Fruit fly (Drosophila melanogaster) whole organism, embryonic: ENCODE results near the gene cic.

ENCODE experiments used
- Ada2b ChIP-seq: fragments of 200-800 bp; sonication (Bioruptor generic); IDR thresholded peaks from 2 replicates; pipeline ENCODE4 v1.3.6; 2022; ENCODE audit warnings: missing biosample characterization, missing genetic modification characterization
- CG10209 ChIP-seq: fragments of 200-800 bp; sonication (Bioruptor generic); optimal IDR thresholded peaks from 3 replicates; lab custom pipeline; 2017; ENCODE audit warnings: missing biosample characterization, mild to moderate bottlenecking, missing genetic modification characterization, missing genetic modification reagents
- CG1024 ChIP-seq: fragments of 200-800 bp; sonication (Bioruptor generic); IDR thresholded peaks from 2 replicates; pipeline ENCODE4 v1.3.6; 2022; ENCODE audit warnings: missing biosample characterization, missing genetic modification characterization
- CG10321 ChIP-seq: fragments of 200-800 bp; sonication (Bioruptor generic); IDR thresholded peaks from 2 replicates; pipeline ENCODE4 v1.3.6; 2022; ENCODE audit warnings: missing biosample characterization, missing genetic modification characterization
- CG11723 ChIP-seq: fragments of 200-800 bp; sonication (Bioruptor generic); optimal IDR thresholded peaks from 2 replicates; lab custom pipeline; 2017; ENCODE audit warnings: missing biosample characterization, mild to moderate bottlenecking, missing genetic modification characterization
- CG12104 ChIP-seq: fragments of 200-800 bp; sonication (Bioruptor generic); optimal IDR thresholded peaks from 3 replicates; lab custom pipeline; 2016; ENCODE audit warnings: missing biosample characterization, missing genetic modification characterization
- CG14860 ChIP-seq: fragments of 200-800 bp; sonication (Bioruptor generic); IDR thresholded peaks from 3 replicates; pipeline ENCODE4 v1.3.6; 2022; ENCODE audit warnings: missing biosample characterization, missing genetic modification characterization; ENCODE audit not compliant: partially characterized antibody
- CG15011 ChIP-seq: fragments of 200-800 bp; sonication (Bioruptor generic); optimal IDR thresholded peaks from 3 replicates; lab custom pipeline; 2018; ENCODE audit warnings: missing biosample characterization, mild to moderate bottlenecking, missing genetic modification characterization
- CG15601 ChIP-seq: fragments of 200-800 bp; sonication (Bioruptor generic); optimal IDR thresholded peaks from 3 replicates; lab custom pipeline; 2019; ENCODE audit warnings: missing biosample characterization, mild to moderate bottlenecking, missing genetic modification characterization, moderate library complexity
- CG17361 ChIP-seq: fragments of 200-800 bp; sonication (Bioruptor generic); IDR thresholded peaks from 3 replicates; pipeline ENCODE4 v1.3.6; 2022; ENCODE audit warnings: missing biosample characterization, missing genetic modification characterization
- CG18599 ChIP-seq: fragments of 200-800 bp; sonication (Bioruptor generic); optimal IDR thresholded peaks from 3 replicates; lab custom pipeline; 2017; ENCODE audit warnings: missing biosample characterization, missing genetic modification characterization, mild to moderate bottlenecking, moderate library complexity, missing genetic modification reagents
- CG30020 ChIP-seq: fragments of 200-800 bp; optimal IDR thresholded peaks from 2 replicates; lab custom pipeline; 2019; ENCODE audit warnings: missing biosample characterization, mild to moderate bottlenecking, missing genetic modification characterization, moderate library complexity
- CG32532 ChIP-seq: fragments of 200-800 bp; sonication (Bioruptor generic); IDR thresholded peaks from 2 replicates; pipeline ENCODE4 v1.3.6; 2022; ENCODE audit warnings: missing biosample characterization, missing genetic modification characterization
- CG6683 ChIP-seq: fragments of 200-800 bp; sonication (Bioruptor generic); optimal IDR thresholded peaks from 2 replicates; lab custom pipeline; 2017; ENCODE audit warnings: missing biosample characterization, mild to moderate bottlenecking, missing genetic modification characterization, missing genetic modification reagents
- CG6813 ChIP-seq: fragments of 200-800 bp; sonication (Bioruptor generic); optimal IDR thresholded peaks from 2 replicates; lab custom pipeline; 2017; ENCODE audit warnings: missing biosample characterization, missing genetic modification characterization, mild to moderate bottlenecking, moderate library complexity, missing genetic modification reagents
- CG8290 ChIP-seq, 3 experiments: fragments of 200-800 bp; sonication (Bioruptor generic); optimal IDR thresholded peaks; 2 replicates each; lab custom pipeline; 2016 to 2019; ENCODE audit warnings: missing biosample characterization in 3 of 3, missing genetic modification characterization in 3 of 3, mild to moderate bottlenecking in 2 of 3, moderate library complexity in 1 of 3
- CG9437 ChIP-seq: fragments of 200-800 bp; sonication (Bioruptor generic); optimal IDR thresholded peaks from 2 replicates; lab custom pipeline; 2018; ENCODE audit warnings: missing biosample characterization, mild to moderate bottlenecking, missing genetic modification characterization
- CoRest ChIP-seq: fragments of 200-800 bp; sonication (Bioruptor generic); optimal IDR thresholded peaks from 3 replicates; lab custom pipeline; 2018; ENCODE audit warnings: missing biosample characterization, mild to moderate bottlenecking, missing genetic modification characterization, moderate library complexity
- CrebB ChIP-seq: fragments of 200-800 bp; sonication (Bioruptor generic); optimal IDR thresholded peaks from 3 replicates; lab custom pipeline; 2018; ENCODE audit warnings: missing biosample characterization, mild to moderate bottlenecking, missing genetic modification characterization
- Dek ChIP-seq: fragments of 200-800 bp; sonication (Bioruptor generic); optimal IDR thresholded peaks from 3 replicates; lab custom pipeline; 2019; ENCODE audit warnings: missing biosample characterization, mild to moderate bottlenecking, missing genetic modification characterization, moderate library complexity
- Dref ChIP-seq: fragments of 200-800 bp; sonication (Bioruptor generic); IDR thresholded peaks from 2 replicates; pipeline ENCODE4 v1.3.6; 2022; ENCODE audit warnings: missing biosample characterization, missing genetic modification characterization
- Drgx ChIP-seq: fragments of 200-800 bp; sonication (Bioruptor generic); IDR thresholded peaks from 2 replicates; pipeline ENCODE4 v1.3.6; 2022; ENCODE audit warnings: missing biosample characterization, missing genetic modification characterization
- Eip74EF ChIP-seq, 2 experiments: fragments of 200-800 bp in 1 of 2; fragments of >200 bp in 1 of 2; sonication (Bioruptor generic) in 1 of 2; optimal IDR thresholded peaks; 2 replicates each; lab custom pipeline; 2017 to 2019; ENCODE audit warnings: missing biosample characterization in 2 of 2, missing genetic modification characterization in 2 of 2, mild to moderate bottlenecking in 1 of 2, moderate library complexity in 1 of 2
- Elba2 ChIP-seq: fragments of 200-800 bp; sonication (Bioruptor generic); optimal IDR thresholded peaks from 3 replicates; lab custom pipeline; 2016; ENCODE audit warnings: missing biosample characterization, missing genetic modification characterization
- Hand ChIP-seq: fragments of 200-800 bp; sonication (Bioruptor generic); optimal IDR thresholded peaks from 2 replicates; lab custom pipeline; 2017; ENCODE audit warnings: mild to moderate bottlenecking, missing biosample characterization, missing genetic modification reagents, missing genetic modification characterization
- Lim3 ChIP-seq: fragments of 200-800 bp; sonication (Bioruptor generic); IDR thresholded peaks from 2 replicates; pipeline ENCODE4 v1.3.6; 2022; ENCODE audit warnings: missing biosample characterization, missing genetic modification characterization
- Mad ChIP-seq: fragments of 200-800 bp; sonication (Bioruptor generic); optimal IDR thresholded peaks from 2 replicates; lab custom pipeline; 2016; ENCODE audit warnings: missing biosample characterization, missing genetic modification characterization
- NfI ChIP-seq: fragments of 200-800 bp; sonication (Bioruptor generic); optimal IDR thresholded peaks from 3 replicates; lab custom pipeline; 2018; ENCODE audit warnings: missing biosample characterization, mild to moderate bottlenecking, missing genetic modification characterization, moderate library complexity
- Oli ChIP-seq: fragments of 200-800 bp; sonication (Bioruptor generic); optimal IDR thresholded peaks from 2 replicates; lab custom pipeline; 2018; ENCODE audit warnings: missing biosample characterization, mild to moderate bottlenecking, missing genetic modification characterization, moderate library complexity
- Spps ChIP-seq: fragments of 200-800 bp; sonication (Bioruptor generic); optimal IDR thresholded peaks from 2 replicates; lab custom pipeline; 2018; ENCODE audit warnings: missing biosample characterization, mild to moderate bottlenecking, missing genetic modification characterization
- Sry-β ChIP-seq: fragments of 200-800 bp; sonication (Bioruptor generic); optimal IDR thresholded peaks from 2 replicates; lab custom pipeline; 2018; ENCODE audit warnings: missing biosample characterization, mild to moderate bottlenecking, missing genetic modification characterization, moderate library complexity
- YL-1 ChIP-seq: fragments of 200-800 bp; sonication (Bioruptor generic); optimal IDR thresholded peaks from 3 replicates; lab custom pipeline; 2017; ENCODE audit warnings: missing biosample characterization, mild to moderate bottlenecking, missing genetic modification characterization
- br ChIP-seq: fragments of >200 bp; optimal IDR thresholded peaks from 2 replicates; lab custom pipeline; 2017
- btn ChIP-seq: fragments of 200-800 bp; sonication (Bioruptor generic); optimal IDR thresholded peaks from 2 replicates; lab custom pipeline; 2016; ENCODE audit warnings: missing biosample characterization, missing genetic modification characterization
- cas ChIP-seq: fragments of 200-800 bp; sonication (Bioruptor generic); IDR thresholded peaks from 2 replicates; pipeline ENCODE4 v1.3.6; 2022; ENCODE audit warnings: missing biosample characterization, missing genetic modification characterization
- cg ChIP-seq: fragments of 200-800 bp; sonication (Bioruptor generic); optimal IDR thresholded peaks from 3 replicates; lab custom pipeline; 2019; ENCODE audit warnings: missing biosample characterization, mild to moderate bottlenecking, missing genetic modification characterization, moderate library complexity
- chinmo ChIP-seq: fragments of 200-800 bp; sonication (Bioruptor generic); IDR thresholded peaks from 4 replicates; pipeline ENCODE4 v1.3.6; 2022; ENCODE audit warnings: missing biosample characterization, missing genetic modification characterization; ENCODE audit not compliant: partially characterized antibody
- gcm2 ChIP-seq: fragments of 200-800 bp; sonication (Bioruptor generic); optimal IDR thresholded peaks from 2 replicates; lab custom pipeline; 2016; ENCODE audit warnings: missing biosample characterization, missing genetic modification characterization
- grau ChIP-seq: fragments of 200-800 bp; optimal IDR thresholded peaks from 3 replicates; lab custom pipeline; 2019; ENCODE audit warnings: missing biosample characterization, mild to moderate bottlenecking, missing genetic modification characterization, moderate library complexity
- gt ChIP-seq: fragments of 200-800 bp; sonication (Bioruptor generic); IDR thresholded peaks from 2 replicates; pipeline ENCODE4 v1.3.6; 2022; ENCODE audit warnings: missing biosample characterization, missing genetic modification characterization
- hkb ChIP-seq, 2 experiments: fragments of 200-800 bp in 1 of 2; fragments of >200 bp in 1 of 2; sonication (Bioruptor generic) in 1 of 2; IDR thresholded peaks in 1 of 2; optimal IDR thresholded peaks in 1 of 2; 2 replicates each; pipeline versions ENCODE4 v1.3.6 to Lab custom; 2017 to 2022; ENCODE audit warnings: missing biosample characterization in 1 of 2, missing genetic modification characterization in 1 of 2
- hth ChIP-seq: fragments of >200 bp; optimal IDR thresholded peaks from 2 replicates; lab custom pipeline; 2017; ENCODE audit warnings: inconsistent platforms
- ken ChIP-seq: fragments of 200-800 bp; sonication (Bioruptor generic); IDR thresholded peaks from 3 replicates; pipeline ENCODE4 v1.3.6; 2022; ENCODE audit warnings: missing biosample characterization, missing genetic modification characterization
- pho ChIP-seq: fragments of 200-800 bp; sonication (Bioruptor generic); optimal IDR thresholded peaks from 2 replicates; lab custom pipeline; 2016; ENCODE audit warnings: missing biosample characterization, missing genetic modification characterization
- slp2 ChIP-seq: fragments of 200-800 bp; sonication (Bioruptor generic); optimal IDR thresholded peaks from 2 replicates; lab custom pipeline; 2016; ENCODE audit warnings: missing biosample characterization, missing genetic modification characterization
- tx ChIP-seq: fragments of 200-800 bp; sonication (Bioruptor generic); optimal IDR thresholded peaks from 2 replicates; lab custom pipeline; 2016; ENCODE audit warnings: missing biosample characterization, missing genetic modification characterization
- vvl ChIP-seq: fragments of 200-800 bp; sonication (Bioruptor generic); IDR thresholded peaks from 2 replicates; pipeline ENCODE4 v1.3.6; 2022; ENCODE audit warnings: missing biosample characterization, missing genetic modification characterization
- zen2 ChIP-seq: fragments of 200-800 bp; sonication (Bioruptor generic); IDR thresholded peaks from 3 replicates; pipeline ENCODE4 v1.3.6; 2022; ENCODE audit warnings: missing biosample characterization, missing genetic modification characterization; ENCODE audit not compliant: partially characterized antibody

cic gene

DNA sequence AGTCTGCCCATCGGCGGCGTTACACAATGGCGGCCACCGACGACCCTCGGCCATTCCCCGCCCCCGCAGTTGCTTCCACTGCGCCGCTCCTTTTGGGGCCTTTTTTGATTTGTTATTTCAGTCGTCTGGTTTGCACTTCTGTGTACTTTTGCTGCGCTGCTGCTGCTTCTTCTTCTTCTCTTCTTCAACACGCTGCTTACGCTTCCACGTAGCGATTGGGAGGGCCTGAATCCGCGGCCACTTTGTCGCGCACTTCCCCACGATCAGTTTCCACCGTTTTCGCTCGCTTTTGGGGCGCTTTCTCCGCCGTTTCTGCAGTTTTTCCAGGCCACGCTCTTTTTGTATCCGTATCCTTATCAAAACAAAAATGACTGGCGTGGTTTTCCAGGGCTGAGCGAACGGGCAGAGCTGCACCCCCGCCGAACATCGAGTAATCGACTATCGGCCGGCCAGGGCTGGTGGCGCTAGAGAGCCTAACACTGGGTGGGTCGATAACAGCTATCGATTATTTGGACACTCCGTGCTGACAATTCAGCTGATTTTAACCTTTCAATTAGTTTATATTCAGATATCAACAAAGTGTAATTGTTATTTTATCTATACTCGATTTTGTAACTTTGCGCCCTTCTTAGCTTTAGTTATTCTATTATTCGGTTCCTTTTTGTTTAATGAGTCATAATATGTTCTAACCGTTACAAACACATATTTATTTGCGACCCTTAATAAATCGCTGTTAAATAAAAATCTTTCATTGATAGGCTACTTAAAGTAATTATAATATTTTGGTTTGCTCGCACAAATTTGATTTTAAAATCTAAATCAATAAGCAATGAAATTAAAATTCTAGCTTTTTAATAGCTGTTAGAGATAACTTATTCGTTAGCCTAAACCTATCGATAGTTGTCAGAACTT, 75.3 kb downstream of the cic start, which contains the start of the genes CG4360 and Sirt2 (continued):
- no peak; the same call in 1 of the 2 replicates for TF ChIP-seq Drgx (GFP tag; lab: Robert Waterston, UW)
- TF ChIP-seq Hand (GFP tag; lab: Kevin White, UChicago): no peak
- no peak for TF ChIP-seq Lim3 (GFP tag; lab: Robert Waterston, UW)
- peak; percentile 59 for TF ChIP-seq vvl (GFP tag; lab: Robert Waterston, UW)
- peak; percentile 99 for TF ChIP-seq CG9437 (GFP tag; lab: Kevin White, UChicago)
- TF ChIP-seq Sry-β: peak; percentile 89
- peak; percentile 85 for TF ChIP-seq CG14860 (GFP tag; lab: Robert Waterston, UW)
- no peak for TF ChIP-seq CG6813 (GFP tag; lab: Kevin White, UChicago)
- peak; percentile 24 for TF ChIP-seq tx (GFP tag; lab: Kevin White, UChicago)
- TF ChIP-seq pho (GFP tag; lab: Kevin White, UChicago): peak; percentile 57
- TF ChIP-seq Eip74EF (GFP tag; optimal IDR thresholded peaks at IDR 0.05; lab: Kevin White, UChicago): no peak
- TF ChIP-seq hkb (optimal IDR thresholded peaks at IDR 0.05; lab: Kevin White, UChicago): no peak
- TF ChIP-seq hkb (GFP tag; IDR thresholded peaks at IDR 0.05; lab: Robert Waterston, UW): no peak
- TF ChIP-seq chinmo (GFP tag; lab: Robert Waterston, UW): 0 out of 4 replicates have a peak, but pooled peaks have one; percentile 59
- TF ChIP-seq CG18599: no peak
- TF ChIP-seq gt (GFP tag; lab: Robert Waterston, UW): 0 out of 2 replicates have a peak, but pooled peaks have one; percentile 6
- no peak for TF ChIP-seq CG8290 (GFP tag; optimal IDR thresholded peaks at IDR 0.05; lab: Kevin White, UChicago)
- TF ChIP-seq CG8290 (tag; optimal IDR thresholded peaks at IDR 0.05; lab: Kevin White, UChicago): no peak
- peak; percentile 25 for TF ChIP-seq CG1024 (GFP tag; lab: Robert Waterston, UW)
- TF ChIP-seq CG30020 (tag; lab: Kevin White, UChicago): peak; percentile 27
- no peak for TF ChIP-seq gcm2 (GFP tag; lab: Kevin White, UChicago)
- no peak for TF ChIP-seq CrebB (tag; lab: Kevin White, UChicago)
- TF ChIP-seq CG10321: no peak
- no peak for TF ChIP-seq Oli (tag; lab: Kevin White, UChicago)
- peak; percentile 37 for TF ChIP-seq NfI (GFP tag; lab: Kevin White, UChicago)
- TF ChIP-seq CG15011 (GFP tag; lab: Kevin White, UChicago): no peak
- TF ChIP-seq Ada2b (GFP tag; lab: Robert Waterston, UW): no peak
- no peak for TF ChIP-seq ken (GFP tag; lab: Robert Waterston, UW)
- TF ChIP-seq grau (tag; lab: Kevin White, UChicago): peak; percentile 19
- peak; percentile 28 for TF ChIP-seq Mad (GFP tag; lab: Kevin White, UChicago)
- peak; percentile 72 for TF ChIP-seq CG32532 (GFP tag; lab: Robert Waterston, UW)
- TF ChIP-seq slp2: no peak
- TF ChIP-seq Dref (GFP tag; lab: Robert Waterston, UW): peak; percentile 100
- TF ChIP-seq br (lab: Kevin White, UChicago): no peak
- no peak for TF ChIP-seq hth (lab: Kevin White, UChicago)
- no peak for TF ChIP-seq cg (GFP tag; lab: Kevin White, UChicago)
- TF ChIP-seq cas: peak; percentile 56
- TF ChIP-seq Dek (tag; lab: Kevin White, UChicago): no peak
- no peak for TF ChIP-seq CG10209 (GFP tag; lab: Kevin White, UChicago)
- no peak for TF ChIP-seq Spps (tag; lab: Kevin White, UChicago)
- TF ChIP-seq CoRest (tag; lab: Kevin White, UChicago): peak; percentile 6
- TF ChIP-seq CG17361 (GFP tag; lab: Robert Waterston, UW): no peak; the same call in 1 of the 3 replicates
- peak; percentile 58 for TF ChIP-seq zen2
- peak; percentile 20 for TF ChIP-seq CG12104 (GFP tag; lab: Kevin White, UChicago)
- TF ChIP-seq YL-1: peak; percentile 97
- TF ChIP-seq Elba2 (GFP tag; lab: Kevin White, UChicago): peak; percentile 50
- TF ChIP-seq btn (GFP tag; lab: Kevin White, UChicago): no peak
- no peak for TF ChIP-seq CG11723 (GFP tag; lab: Kevin White, UChicago)
- no peak for TF ChIP-seq CG6683 (GFP tag; lab: Kevin White, UChicago)
- no peak for TF ChIP-seq CG15601 (tag; lab: Kevin White, UChicago)
